Worm (Caenorhabditis elegans) whole organism, L2 larva: ENCODE results near the gene ZK354.7.

ENCODE experiments used
- lin-39 ChIP-seq: fragments of 150-350 bp; optimal IDR thresholded peaks from 2 replicates; lab custom pipeline; 2014; ENCODE audit warnings: missing biosample characterization, missing genetic modification reagents, missing genetic modification characterization
- mdl-1 ChIP-seq, 2 experiments: fragments of 150-350 bp in 1 of 2; sonication (generic microtip) in 1 of 2; optimal IDR thresholded peaks; 2 replicates each; lab custom pipeline; 2017; ENCODE audit warnings: missing biosample characterization in 2 of 2, missing genetic modification characterization in 2 of 2

DNA sequence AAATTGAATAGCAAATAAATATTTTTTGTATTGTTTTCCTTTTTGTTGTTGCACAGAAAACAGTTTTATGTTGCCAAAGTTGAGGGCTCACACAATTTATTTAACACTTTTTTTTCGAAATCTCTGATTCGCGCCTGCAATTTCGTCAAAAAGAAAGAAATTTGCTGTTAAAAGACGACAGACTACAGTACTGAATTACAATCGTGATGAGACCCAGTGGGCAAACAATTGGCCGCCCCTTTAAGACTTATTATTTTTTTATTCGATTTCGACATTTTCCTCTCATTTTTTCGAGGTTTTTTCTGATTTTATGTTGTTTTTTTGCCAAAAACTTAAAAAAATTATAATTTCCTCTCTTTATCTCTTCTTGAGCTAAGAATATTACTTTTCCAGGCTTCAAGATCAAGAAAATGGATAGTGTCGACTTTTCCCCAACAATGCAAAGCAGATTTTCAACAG is 28.8 kb downstream of the ZK354.7 start, which contains the start of gene slfl-4:
- TF ChIP-seq lin-39 (tag; lab: Kevin White, UChicago), result no peak
- TF ChIP-seq mdl-1 (tag; optimal IDR thresholded peaks at IDR 0.05; lab: Kevin White, UChicago), result no peak
